Worm (Caenorhabditis elegans) whole organism, L4/young adult: ENCODE measurements around the gene frpr-10.

Experiments
- W03F9.2 ChIP-seq: fragments of 150-350 bp; optimal IDR thresholded peaks from 2 replicates; lab custom pipeline; 2014; ENCODE audit warnings: missing biosample characterization, missing genetic modification characterization
- dao-5 ChIP-seq: sonication (generic microtip); optimal IDR thresholded peaks from 2 replicates; lab custom pipeline; 2016; ENCODE audit warnings: missing genotype, missing genetic modification characterization, moderate library complexity, missing compliant biosample characterization
- him-1 ChIP-seq: sonication (generic microtip); optimal IDR thresholded peaks from 2 replicates; lab custom pipeline; 2016; ENCODE audit warnings: missing genotype, missing genetic modification reagents, missing genetic modification characterization, missing compliant biosample characterization

DNA sequence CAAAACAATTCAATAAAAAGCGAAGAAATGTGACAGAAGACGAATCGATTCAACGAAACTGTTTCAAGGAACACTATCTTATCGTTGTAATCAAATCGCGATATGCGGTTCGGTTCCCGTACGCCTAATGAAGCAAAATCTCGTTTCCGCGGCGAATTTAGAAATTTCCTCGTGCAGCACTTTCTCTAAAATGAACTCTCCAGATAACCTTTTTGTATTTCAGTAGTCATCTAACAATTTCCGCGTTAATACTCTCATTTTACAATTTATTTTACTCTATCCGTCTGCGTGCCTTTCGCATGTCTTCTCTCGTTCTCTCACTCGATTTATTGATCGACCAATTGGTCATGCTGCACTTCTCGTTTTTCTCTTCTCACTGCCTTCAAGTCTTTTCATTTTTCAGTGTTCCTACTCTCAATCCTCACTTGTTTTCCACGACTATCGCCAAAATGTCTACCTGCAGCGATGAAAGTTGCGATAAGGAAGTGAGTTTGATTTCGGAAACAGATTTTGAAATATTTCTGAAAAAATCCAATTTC lies 47.3 kb upstream of the frpr-10 start, which contains the start of the genes npp-27 and ntl-4:
- TF ChIP-seq him-1 (tag; lab: Kevin White, UChicago) (no peak), W03F9.2 (tag; lab: Kevin White, UChicago) (no peak), dao-5 (tag; lab: Kevin White, UChicago) (no peak)
